Worm (Caenorhabditis elegans) whole organism, L4 larva: Measurements from ENCODE around the gene eef-1G.

Experiments used
- nhr-237 ChIP-seq: sonication (generic microtip); optimal IDR thresholded peaks from 2 replicates; lab custom pipeline; 2017; ENCODE audit warnings: missing biosample characterization, missing genetic modification characterization
- spr-1 ChIP-seq: sonication (generic microtip); optimal IDR thresholded peaks from 2 replicates; lab custom pipeline; 2016; ENCODE audit warnings: mild to moderate bottlenecking, missing genetic modification characterization, missing compliant biosample characterization

- no peak for TF ChIP-seq spr-1 (tag; lab: Kevin White, UChicago)
- TF ChIP-seq nhr-237 (tag; lab: Kevin White, UChicago) = no peak
Observed at ce11 chrV:10941150-10941549, 24.4 kb upstream of the eef-1G start, which contains the start of gene F17C11.26.
